Worm (Caenorhabditis elegans): ENCODE measurements around the gene F46B6.13.

F46B6.13 gene

ce11 chrV:9765622-9766021 lies 33.4 kb downstream of the F46B6.13 start:
- no peak for TF ChIP-seq lin-1 (GFP tag; IDR thresholded peaks at IDR 0.05)
- TF ChIP-seq fkh-10 (GFP tag; optimal IDR thresholded peaks at IDR 0.05): peak; percentile 97
- no peak for TF ChIP-seq nhr-28 (tag; optimal IDR thresholded peaks at IDR 0.05)
- peak; percentile 71 for TF ChIP-seq aha-1 (tag)
- no peak for TF ChIP-seq ama-1 (optimal IDR thresholded peaks at IDR 0.05)
- TF ChIP-seq lsy-2 (tag; optimal IDR thresholded peaks at IDR 0.05): peak; percentile 6 to 83
- no peak for TF ChIP-seq unc-39 (tag; optimal IDR thresholded peaks at IDR 0.05)
- no peak for TF ChIP-seq dmd-8 (GFP tag; IDR thresholded peaks at IDR 0.05)
- TF ChIP-seq ceh-32 (tag; optimal IDR thresholded peaks at IDR 0.05; ENCODE audit: poor library complexity): peak; percentile 14
- TF ChIP-seq pqm-1 (tag; optimal IDR thresholded peaks at IDR 0.05): no peak
- no peak for TF ChIP-seq mdt-29 (GFP tag; IDR thresholded peaks at IDR 0.05)
- peak; percentile 100 for TF ChIP-seq ces-1 (GFP tag; optimal IDR thresholded peaks at IDR 0.05)
- peak; percentile 22 for TF ChIP-seq rbr-2 (tag; optimal IDR thresholded peaks at IDR 0.05)
- TF ChIP-seq Y75B8A.6 (GFP tag; IDR thresholded peaks at IDR 0.05): no peak

- no peak for TF ChIP-seq nhr-6 (tag; optimal IDR thresholded peaks at IDR 0.05)
- TF ChIP-seq unc-62 (GFP tag; optimal IDR thresholded peaks at IDR 0.05 in 1 of 2): peak in 1 of 2 experiments; percentile 97
- TF ChIP-seq unc-62 (tag; optimal IDR thresholded peaks at IDR 0.05): no peak
These were observed 34.4 kb downstream of the F46B6.13 start for ce11 chrV:9764552-9764951.

- TF ChIP-seq aha-1 (tag) (no peak), mdt-29 (GFP tag; IDR thresholded peaks at IDR 0.05) (no peak), nhr-6 (tag; optimal IDR thresholded peaks at IDR 0.05) (no peak), mxl-3 (GFP tag; optimal IDR thresholded peaks at IDR 0.05) (no peak), D1046.2 (GFP tag; IDR thresholded peaks at IDR 0.05) (no peak), spr-3 (GFP tag; optimal IDR thresholded peaks at IDR 0.05) (no peak), gei-8 (GFP tag; optimal IDR thresholded peaks at IDR 0.05) (no peak), ama-1 (optimal IDR thresholded peaks at IDR 0.05) (no peak), nhr-48 (tag; optimal IDR thresholded peaks at IDR 0.05) (no peak), pha-4 (GFP tag; IDR thresholded peaks at IDR 0.05) (no peak), pha-4 (tag; optimal IDR thresholded peaks at IDR 0.05) (no peak), ceh-20 (GFP tag; IDR thresholded peaks at IDR 0.05) (no peak), arid-1 (GFP tag; conservative IDR thresholded peaks at IDR 0.05) (no peak), ceh-44 (GFP tag; IDR thresholded peaks at IDR 0.05) (no peak), ZK546.5 (tag; optimal IDR thresholded peaks at IDR 0.05) (no peak), nhr-237 (tag; optimal IDR thresholded peaks at IDR 0.05) (no peak), lin-38 (GFP tag; IDR thresholded peaks at IDR 0.05) (no peak), ces-1 (GFP tag; optimal IDR thresholded peaks at IDR 0.05) (no peak)
These were observed 35.2 kb downstream of the F46B6.13 start for ce11 chrV:9763759-9764158.

- TF ChIP-seq daf-12 (tag; optimal IDR thresholded peaks at IDR 0.05): no peak
- TF ChIP-seq mxl-3 (GFP tag; optimal IDR thresholded peaks at IDR 0.05): no peak
- no peak for TF ChIP-seq dpl-1 (GFP tag; optimal IDR thresholded peaks at IDR 0.05)
- no peak for TF ChIP-seq lin-13 (GFP tag; optimal IDR thresholded peaks at IDR 0.05)
- no peak for TF ChIP-seq lin-15B (tag; optimal IDR thresholded peaks at IDR 0.05)
- TF ChIP-seq lin-29 (GFP tag; IDR thresholded peaks at IDR 0.05): no peak
- no peak for TF ChIP-seq duxl-1 (tag; optimal IDR thresholded peaks at IDR 0.05; ENCODE audit: poor library complexity)
- no peak for TF ChIP-seq zfp-3 (GFP tag; conservative IDR thresholded peaks at IDR 0.05)
These were observed 40.5 kb downstream of the F46B6.13 start for ce11 chrV:9758437-9758836.

ce11 chrV:9757884-9758283 lies 41.1 kb downstream of the F46B6.13 start, which contains the start of gene F58E6.11:
TSS of gene F58E6.11 (minus strand) at chrV:9757984.
- no peak for TF ChIP-seq dmd-6 (GFP tag; IDR thresholded peaks at IDR 0.05)
